Worm (Caenorhabditis elegans) whole organism, young adult: ENCODE measurements around the gene tre-4.

Experiments used
- B0019.2 ChIP-seq: fragments of 200-800 bp; sonication (Bioruptor generic); conservative IDR thresholded peaks from 2 replicates; pipeline ENCODE4 v1.3.6; 2022; ENCODE audit warnings: missing genetic modification reagents, missing genetic modification characterization, missing compliant biosample characterization
- B0336.3 ChIP-seq: fragments of 200-800 bp; sonication (Bioruptor generic); IDR thresholded peaks from 2 replicates; pipeline ENCODE4 v1.3.6; 2022; ENCODE audit warnings: missing genetic modification characterization, missing compliant biosample characterization
- F22D6.2 ChIP-seq: sonication (generic microtip); optimal IDR thresholded peaks from 2 replicates; lab custom pipeline; 2016; ENCODE audit warnings: mild to moderate bottlenecking, missing genetic modification characterization, missing compliant biosample characterization
- F39B2.1 ChIP-seq: fragments of 200-800 bp; sonication (Bioruptor generic); IDR thresholded peaks from 2 replicates; pipeline ENCODE4 v1.3.6; 2022; ENCODE audit warnings: missing genetic modification reagents, missing genetic modification characterization, missing compliant biosample characterization
- K11D2.4 ChIP-seq: fragments of 200-800 bp; sonication (Bioruptor generic); IDR thresholded peaks from 2 replicates; pipeline ENCODE4 v1.3.6; 2022; ENCODE audit warnings: missing genetic modification reagents, missing genetic modification characterization, missing compliant biosample characterization
- T07F8.4 ChIP-seq: sonication (generic microtip); optimal IDR thresholded peaks from 2 replicates; lab custom pipeline; 2016; ENCODE audit warnings: mild to moderate bottlenecking, missing genetic modification characterization, moderate library complexity, missing compliant biosample characterization
- T26A5.8 ChIP-seq: sonication (generic microtip); optimal IDR thresholded peaks from 2 replicates; lab custom pipeline; 2016; ENCODE audit warnings: missing genetic modification characterization, missing compliant biosample characterization
- Y56A3A.18 ChIP-seq: fragments of 200-800 bp; sonication (Bioruptor generic); IDR thresholded peaks from 2 replicates; pipeline ENCODE4 v1.3.6; 2022; ENCODE audit warnings: missing genetic modification reagents, missing genetic modification characterization, missing compliant biosample characterization
- ZK185.1 ChIP-seq: sonication (generic microtip); optimal IDR thresholded peaks from 2 replicates; lab custom pipeline; 2016; ENCODE audit warnings: mild to moderate bottlenecking, missing genetic modification characterization, missing compliant biosample characterization; ENCODE audit not compliant: poor library complexity, severe bottlenecking
- aptf-3 ChIP-seq: fragments of 200-800 bp; sonication (Bioruptor generic); IDR thresholded peaks from 2 replicates; pipeline ENCODE4 v1.3.6; 2022; ENCODE audit warnings: missing genetic modification characterization, missing compliant biosample characterization
- cebp-1 ChIP-seq, 2 experiments: fragments of 200-800 bp in 1 of 2; sonication (Bioruptor generic) in 1 of 2; sonication (generic microtip) in 1 of 2; IDR thresholded peaks in 1 of 2; optimal IDR thresholded peaks in 1 of 2; 2 replicates each; pipeline versions ENCODE4 v1.3.6 to Lab custom; 2017 to 2022; ENCODE audit warnings: missing compliant biosample characterization in 2 of 2, missing genetic modification characterization in 2 of 2, mild to moderate bottlenecking in 1 of 2, missing genetic modification reagents in 1 of 2, moderate library complexity in 1 of 2
- ceh-27 ChIP-seq: fragments of 200-800 bp; sonication (Bioruptor generic); optimal IDR thresholded peaks from 2 replicates; lab custom pipeline; 2018; ENCODE audit warnings: mild to moderate bottlenecking, missing genetic modification characterization, moderate library complexity, missing compliant biosample characterization
- ceh-91 ChIP-seq: fragments of 200-800 bp; sonication (Bioruptor generic); IDR thresholded peaks from 2 replicates; pipeline ENCODE4 v1.3.6; 2022; ENCODE audit warnings: missing genetic modification reagents, missing genetic modification characterization, missing compliant biosample characterization
- die-1 ChIP-seq: sonication (generic microtip); optimal IDR thresholded peaks from 2 replicates; lab custom pipeline; 2016; ENCODE audit warnings: missing genotype, mild to moderate bottlenecking, missing genetic modification characterization, missing compliant biosample characterization
- dox-1 ChIP-seq: fragments of 200-800 bp; sonication (Bioruptor generic); IDR thresholded peaks from 2 replicates; pipeline ENCODE4 v1.3.6; 2022; ENCODE audit warnings: missing genetic modification reagents, missing genetic modification characterization, missing compliant biosample characterization
- efl-1 ChIP-seq: fragments of 150-350 bp; optimal IDR thresholded peaks from 2 replicates; lab custom pipeline; 2014; ENCODE audit warnings: missing biosample characterization, missing genetic modification reagents, missing genetic modification characterization
- egrh-3 ChIP-seq: fragments of 200-800 bp; sonication (Bioruptor generic); IDR thresholded peaks from 2 replicates; pipeline ENCODE4 v1.3.6; 2022; ENCODE audit warnings: missing genetic modification reagents, missing genetic modification characterization, missing compliant biosample characterization
- ekl-4 ChIP-seq: fragments of 200-800 bp; sonication (Bioruptor generic); IDR thresholded peaks from 2 replicates; pipeline ENCODE4 v1.3.6; 2022; ENCODE audit warnings: missing genetic modification reagents, missing genetic modification characterization, missing compliant biosample characterization
- hlh-12 ChIP-seq: sonication (generic microtip); optimal IDR thresholded peaks from 2 replicates; lab custom pipeline; 2016; ENCODE audit warnings: missing genetic modification characterization, missing compliant biosample characterization
- hmg-1.2 ChIP-seq: fragments of 200-800 bp; sonication (Bioruptor generic); IDR thresholded peaks from 2 replicates; pipeline ENCODE4 v1.3.6; 2022; ENCODE audit warnings: missing genetic modification reagents, missing genetic modification characterization, missing compliant biosample characterization
- lin-26 ChIP-seq: fragments of 200-800 bp; sonication (Bioruptor generic); IDR thresholded peaks from 2 replicates; pipeline ENCODE4 v1.3.6; 2022; ENCODE audit warnings: missing genetic modification reagents, missing genetic modification characterization, missing compliant biosample characterization
- lin-35 ChIP-seq, 3 experiments: fragments of 150-350 bp in 2 of 3; sonication (generic microtip) in 1 of 3; optimal IDR thresholded peaks; 2 replicates each; lab custom pipeline; 2014 to 2018; ENCODE audit warnings: missing biosample characterization in 3 of 3, missing genetic modification characterization in 3 of 3, missing genetic modification reagents in 3 of 3
- lin-40 ChIP-seq: sonication (generic microtip); optimal IDR thresholded peaks from 2 replicates; lab custom pipeline; 2016; ENCODE audit warnings: missing genetic modification characterization, mild to moderate bottlenecking, missing compliant biosample characterization, missing genotype, missing genetic modification reagents
- lsy-27 ChIP-seq: sonication (generic microtip); optimal IDR thresholded peaks from 2 replicates; lab custom pipeline; 2017; ENCODE audit warnings: missing genetic modification characterization, mild to moderate bottlenecking, missing compliant biosample characterization, antibody characterized with exemption, missing genotype, borderline replicate concordance; ENCODE audit not compliant: insufficient read depth
- madf-8 ChIP-seq: fragments of 200-800 bp; sonication (Bioruptor generic); conservative IDR thresholded peaks from 2 replicates; pipeline ENCODE4 v1.3.6; 2022; ENCODE audit warnings: missing genetic modification reagents, missing genetic modification characterization, missing compliant biosample characterization
- nhr-120 ChIP-seq: fragments of 200-800 bp; sonication (Bioruptor generic); IDR thresholded peaks from 2 replicates; pipeline ENCODE4 v1.3.6; 2022; ENCODE audit warnings: missing genetic modification characterization, missing compliant biosample characterization
- nhr-179 ChIP-seq: sonication (generic microtip); optimal IDR thresholded peaks from 2 replicates; lab custom pipeline; 2016; ENCODE audit warnings: mild to moderate bottlenecking, missing genetic modification characterization, missing compliant biosample characterization
- nhr-80 ChIP-seq: sonication (generic microtip); optimal IDR thresholded peaks from 2 replicates; lab custom pipeline; 2016; ENCODE audit warnings: missing genetic modification characterization, missing compliant biosample characterization
- nhr-90 ChIP-seq: sonication (generic microtip); optimal IDR thresholded peaks from 2 replicates; lab custom pipeline; 2016; ENCODE audit warnings: missing genotype, mild to moderate bottlenecking, missing genetic modification characterization, missing compliant biosample characterization
- pbrm-1 ChIP-seq: fragments of 200-800 bp; sonication (Bioruptor generic); IDR thresholded peaks from 2 replicates; pipeline ENCODE4 v1.3.6; 2022; ENCODE audit warnings: missing genetic modification reagents, missing genetic modification characterization, missing compliant biosample characterization
- rec-8 ChIP-seq, 2 experiments: sonication (generic microtip); optimal IDR thresholded peaks; 2 replicates each; lab custom pipeline; 2016; ENCODE audit warnings: mild to moderate bottlenecking in 2 of 2, missing genetic modification characterization in 2 of 2, missing genetic modification reagents in 2 of 2, missing genotype in 2 of 2, missing biosample characterization in 1 of 2, missing compliant biosample characterization in 1 of 2, moderate library complexity in 1 of 2
- snpc-1.3 ChIP-seq: sonication (generic microtip); optimal IDR thresholded peaks from 2 replicates; lab custom pipeline; 2017; ENCODE audit warnings: missing genetic modification characterization, mild to moderate bottlenecking, missing compliant biosample characterization, antibody characterized with exemption, moderate library complexity, missing genotype, missing genetic modification reagents; ENCODE audit not compliant: insufficient read depth
- snpc-4 ChIP-seq, 5 experiments: fragments of 150-350 bp in 1 of 5; sonication (generic microtip) in 4 of 5; optimal IDR thresholded peaks; 2 replicates each; lab custom pipeline; 2014 to 2018; ENCODE audit warnings: missing genetic modification characterization in 5 of 5, missing biosample characterization in 3 of 5, antibody characterized with exemption in 2 of 5, mild to moderate bottlenecking in 2 of 5, missing compliant biosample characterization in 2 of 5, missing genotype in 2 of 5, moderate library complexity in 2 of 5, missing genetic modification reagents in 1 of 5
- somi-1 ChIP-seq: fragments of 200-800 bp; sonication (Bioruptor generic); optimal IDR thresholded peaks from 2 replicates; lab custom pipeline; 2018; ENCODE audit warnings: mild to moderate bottlenecking, missing genetic modification characterization, missing compliant biosample characterization
- tbp1 ChIP-seq: fragments of 200-800 bp; sonication (Bioruptor generic); optimal IDR thresholded peaks from 2 replicates; lab custom pipeline; 2018; ENCODE audit warnings: mild to moderate bottlenecking, missing genetic modification characterization, missing compliant biosample characterization
- tbx-9 ChIP-seq: sonication (generic microtip); optimal IDR thresholded peaks from 2 replicates; lab custom pipeline; 2016; ENCODE audit warnings: borderline replicate concordance, missing genetic modification characterization, inconsistent platforms, missing compliant biosample characterization
- zfh-2 ChIP-seq: fragments of 200-800 bp; sonication (Bioruptor generic); conservative IDR thresholded peaks from 2 replicates; pipeline ENCODE4 v1.3.6; 2022; ENCODE audit warnings: missing genetic modification reagents, missing genetic modification characterization, missing compliant biosample characterization

tre-4 gene

DNA sequence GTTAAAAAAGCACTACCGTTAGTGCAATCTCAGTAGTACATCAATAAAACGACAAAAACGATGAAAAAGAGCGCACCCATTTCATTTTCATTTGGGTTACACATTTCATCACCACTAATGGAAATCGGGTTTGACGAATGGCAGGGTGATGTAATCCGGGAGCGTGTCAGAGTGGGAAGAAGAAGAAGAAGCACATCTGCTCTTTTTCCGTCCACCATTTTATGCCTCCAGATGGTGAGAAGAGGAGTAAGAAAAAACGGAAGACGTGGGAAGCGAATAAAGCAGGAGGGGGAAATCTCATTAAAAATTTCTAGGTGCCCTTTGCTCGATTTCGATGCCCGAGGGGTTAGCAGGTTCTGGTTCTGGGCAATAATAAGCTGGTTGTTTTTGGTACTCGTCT lies 34.1 kb downstream of the tre-4 start:
- TF ChIP-seq lin-40 (tag; lab: Kevin White, UChicago) (no peak), tbx-9 (tag; lab: Kevin White, UChicago) (no peak), lin-35 (GFP tag; optimal IDR thresholded peaks at IDR 0.05; lab: Kevin White, UChicago) (no peak), madf-8 (GFP tag; lab: Robert Waterston, UW) (no peak), hlh-12 (tag; lab: Kevin White, UChicago) (no peak), snpc-1.3 (no peak), rec-8 (tag; optimal IDR thresholded peaks at IDR 0.05; lab: Kevin White, UChicago) (no peak), somi-1 (GFP tag; lab: Kevin White, UChicago) (no peak), aptf-3 (no peak), ZK185.1 (tag; lab: Kevin White, UChicago) (no peak), dox-1 (GFP tag; lab: Robert Waterston, UW) (no peak), tbp1 (GFP tag; lab: Kevin White, UChicago) (no peak)

DNA sequence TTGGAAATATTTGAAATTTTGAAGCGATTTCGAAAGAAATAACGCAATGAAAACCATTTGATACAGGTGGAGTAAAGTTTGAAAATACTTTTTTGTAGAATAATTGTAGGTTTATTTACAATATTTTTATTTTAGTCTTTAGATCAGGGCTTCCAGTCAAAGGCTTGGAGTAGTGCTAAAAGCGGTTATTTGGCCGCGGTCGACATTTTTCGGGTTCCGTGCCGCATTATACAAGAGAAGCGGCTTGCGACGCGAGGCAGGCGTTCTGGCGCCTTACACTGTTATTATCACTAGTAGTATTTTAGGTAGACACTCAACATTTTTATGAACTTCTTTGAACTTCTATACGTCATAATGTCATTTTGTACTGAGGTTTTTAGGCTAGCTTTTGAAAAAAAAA lies 34.5 kb downstream of the tre-4 start:
- no peak for TF ChIP-seq ceh-91 (GFP tag; lab: Robert Waterston, UW)
- no peak for TF ChIP-seq snpc-4 (GFP tag; optimal IDR thresholded peaks at IDR 0.05; lab: Kevin White, UChicago)
- TF ChIP-seq snpc-4 (tag; optimal IDR thresholded peaks at IDR 0.05; lab: Kevin White, UChicago) = peak in 3 of 4 experiments; percentile 33 to 76 (median 73)
- TF ChIP-seq, all 124 proteins: peak for 1

DNA sequence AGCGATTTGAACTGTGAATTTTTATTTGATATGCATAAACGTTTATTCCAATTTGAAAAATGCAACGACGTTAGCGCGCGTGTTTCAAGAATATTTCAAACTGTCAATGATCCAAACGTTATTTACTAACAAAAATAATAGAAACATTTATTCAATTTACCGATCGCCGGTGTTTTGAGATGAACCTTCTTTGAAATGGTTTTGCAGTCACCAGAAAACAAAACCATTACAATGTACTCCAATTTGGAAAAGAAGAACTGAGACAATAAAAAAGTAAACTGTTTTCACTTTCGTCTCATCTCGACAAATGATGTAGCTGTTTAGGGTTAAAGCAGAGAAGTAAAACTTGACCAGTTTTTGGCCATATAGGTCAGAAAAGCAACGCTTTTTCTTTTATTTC lies 35.3 kb downstream of the tre-4 start, which contains the start of gene H06A10.1:
Gene H06A10.1 (plus strand): TSS at position 301 of the 400 bp plus-strand sequence.
- TF ChIP-seq nhr-179 (tag; lab: Kevin White, UChicago) = no peak
- no peak for TF ChIP-seq cebp-1 (GFP tag; IDR thresholded peaks at IDR 0.05; lab: Robert Waterston, UW)
- TF ChIP-seq cebp-1 (tag; optimal IDR thresholded peaks at IDR 0.05; lab: Kevin White, UChicago) = no peak
- no peak for TF ChIP-seq rec-8 (tag; optimal IDR thresholded peaks at IDR 0.05; lab: Kevin White, UChicago)
- no peak for TF ChIP-seq pbrm-1 (GFP tag; lab: Robert Waterston, UW)
- TF ChIP-seq nhr-80 (tag; lab: Kevin White, UChicago) = no peak
- no peak for TF ChIP-seq K11D2.4 (GFP tag; lab: Robert Waterston, UW)
- no peak for TF ChIP-seq efl-1 (GFP tag; lab: Kevin White, UChicago)
- TF ChIP-seq F39B2.1 (GFP tag; lab: Robert Waterston, UW) = no peak
- no peak for TF ChIP-seq F22D6.2 (tag; lab: Kevin White, UChicago)
- no peak for TF ChIP-seq lsy-27 (tag; lab: Kevin White, UChicago)
- TF ChIP-seq die-1 (tag; lab: Kevin White, UChicago) = no peak
- TF ChIP-seq Y56A3A.18 (GFP tag; lab: Robert Waterston, UW) = no peak
- no peak for TF ChIP-seq ekl-4 (GFP tag; lab: Robert Waterston, UW)
- TF ChIP-seq lin-26 (GFP tag; lab: Robert Waterston, UW) = no peak
- no peak for TF ChIP-seq B0019.2 (GFP tag; lab: Robert Waterston, UW)
- TF ChIP-seq, all 124 proteins: peak for 0

DNA sequence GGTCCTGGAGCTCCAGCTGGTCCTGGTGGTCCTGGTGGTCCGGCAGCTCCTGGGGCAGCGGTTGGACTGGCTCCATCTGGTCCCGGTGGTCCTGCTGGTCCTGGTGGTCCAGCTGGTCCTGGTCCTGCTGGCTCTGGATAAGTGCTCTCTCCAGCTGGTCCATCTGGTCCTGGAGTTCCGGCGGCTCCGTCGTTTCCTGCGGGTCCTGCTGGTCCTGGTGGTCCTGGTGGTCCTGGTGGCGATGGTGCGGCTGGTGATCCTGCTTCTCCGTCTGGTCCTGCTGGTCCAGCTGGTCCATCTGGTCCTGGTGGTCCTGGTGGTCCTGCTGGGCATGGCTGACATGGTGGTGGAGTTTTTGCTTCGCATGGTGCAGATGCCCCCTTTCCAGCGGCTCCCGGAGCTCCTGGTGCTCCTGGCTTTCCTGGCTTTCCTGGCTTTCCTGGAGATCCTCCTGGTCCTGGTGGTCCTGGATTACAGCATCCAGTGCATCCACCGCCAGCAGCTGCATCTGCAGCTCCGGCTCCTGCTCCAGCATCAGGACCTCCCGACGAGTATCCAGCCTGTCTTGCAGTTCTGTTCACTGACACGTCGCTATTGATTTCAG lies 38.4 kb downstream of the tre-4 start:
- TF ChIP-seq nhr-90 (tag; lab: Kevin White, UChicago) = no peak
- 0 out of 2 replicates have a peak, but pooled peaks have one; percentile 4 for TF ChIP-seq nhr-120 (GFP tag; lab: Robert Waterston, UW)
- TF ChIP-seq T07F8.4 (tag; lab: Kevin White, UChicago) = no peak
- no peak for TF ChIP-seq T26A5.8 (tag; lab: Kevin White, UChicago)
- no peak for TF ChIP-seq hmg-1.2 (GFP tag; lab: Robert Waterston, UW)
- TF ChIP-seq ceh-27 (GFP tag; lab: Kevin White, UChicago) = no peak
- TF ChIP-seq B0336.3 (GFP tag; lab: Robert Waterston, UW) = no peak
- TF ChIP-seq zfh-2 = peak; percentile 92
- peak; percentile 97 for TF ChIP-seq egrh-3 (GFP tag; lab: Robert Waterston, UW)
- TF ChIP-seq, all 124 proteins: peak for 3
